Worm (Caenorhabditis elegans): ENCODE results near the gene copg-1.

Gene copg-1

ce11 chrIV:10155475-10155874 is 3.7 kb downstream of the copg-1 start, which contains the start of gene ttr-54:
Gene ttr-54 (plus strand): TSS chrIV:10155775.
- no peak for TF ChIP-seq sox-2 (GFP tag; IDR thresholded peaks at IDR 0.05)
- TF ChIP-seq ref-2 (tag; optimal IDR thresholded peaks at IDR 0.05), result no peak
- TF ChIP-seq nhr-11 (tag; optimal IDR thresholded peaks at IDR 0.05), result no peak
- no peak for TF ChIP-seq pat-9 (tag; optimal IDR thresholded peaks at IDR 0.05)
- no peak for TF ChIP-seq lin-11 (tag; optimal IDR thresholded peaks at IDR 0.05)
- no peak for TF ChIP-seq che-1 (tag; optimal IDR thresholded peaks at IDR 0.05)
- TF ChIP-seq dve-1 (tag; optimal IDR thresholded peaks at IDR 0.05), result no peak
- no peak for TF ChIP-seq syd-9 (tag; optimal IDR thresholded peaks at IDR 0.05)
- no peak for TF ChIP-seq ama-1 (optimal IDR thresholded peaks at IDR 0.05)
- TF ChIP-seq nhr-232 (tag; optimal IDR thresholded peaks at IDR 0.05), result no peak
- TF ChIP-seq hlh-13 (GFP tag; optimal IDR thresholded peaks at IDR 0.05), result no peak
- TF ChIP-seq ceh-45 (GFP tag; IDR thresholded peaks at IDR 0.05), result no peak
- no peak for TF ChIP-seq K09A11.1 (tag; optimal IDR thresholded peaks at IDR 0.05; ENCODE audit: insufficient read depth)
- no peak for TF ChIP-seq eyg-1 (tag; optimal IDR thresholded peaks at IDR 0.05)

DNA sequence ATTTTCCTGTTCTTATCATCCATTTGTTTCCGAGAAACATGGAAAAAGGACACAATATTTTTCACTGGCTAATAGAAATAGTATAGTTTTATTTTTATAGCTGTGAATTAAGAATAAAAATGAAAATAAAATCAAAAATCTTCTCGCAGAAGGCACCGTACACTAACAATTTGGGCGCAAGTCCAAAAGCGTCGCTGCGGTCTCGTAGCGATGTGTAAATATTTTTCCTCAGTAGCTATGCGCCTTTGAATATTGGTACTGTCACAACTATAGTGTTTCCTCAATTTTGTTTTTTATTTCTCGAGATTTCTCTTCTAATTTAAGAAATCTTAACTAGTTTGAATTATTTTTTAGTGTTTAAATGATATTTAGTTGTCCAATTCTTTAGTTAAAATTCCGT is 5.3 kb downstream of the copg-1 start:
- TF ChIP-seq sox-4 (tag; optimal IDR thresholded peaks at IDR 0.05) (no peak), eyg-1 (tag; optimal IDR thresholded peaks at IDR 0.05) (no peak), ahr-1 (tag; optimal IDR thresholded peaks at IDR 0.05) (no peak), lim-6 (tag; optimal IDR thresholded peaks at IDR 0.05) (no peak), pros-1 (tag; optimal IDR thresholded peaks at IDR 0.05) (no peak), sdc-2 (tag; optimal IDR thresholded peaks at IDR 0.05) (no peak), K09A11.1 (tag; optimal IDR thresholded peaks at IDR 0.05; ENCODE audit: insufficient read depth) (no peak), ceh-22 (tag; optimal IDR thresholded peaks at IDR 0.05) (no peak), ceh-2 (tag; optimal IDR thresholded peaks at IDR 0.05) (no peak), ceh-14 (tag; optimal IDR thresholded peaks at IDR 0.05) (no peak), ceh-45 (GFP tag; IDR thresholded peaks at IDR 0.05) (no peak), pha-2 (tag; optimal IDR thresholded peaks at IDR 0.05) (no peak), unc-55 (GFP tag; optimal IDR thresholded peaks at IDR 0.05) (no peak), mec-3 (tag; optimal IDR thresholded peaks at IDR 0.05; ENCODE audit: borderline replicate concordance) (no peak), ceh-18 (tag; optimal IDR thresholded peaks at IDR 0.05) (no peak), C38D4.7 (GFP tag; optimal IDR thresholded peaks at IDR 0.05) (no peak), hlh-15 (tag; optimal IDR thresholded peaks at IDR 0.05) (no peak), ceh-6 (GFP tag; optimal IDR thresholded peaks at IDR 0.05) (no peak), pqm-1 (tag; optimal IDR thresholded peaks at IDR 0.05) (no peak), T23F11.4 (GFP tag; optimal IDR thresholded peaks at IDR 0.05) (no peak)

ce11 chrIV:10157489-10158088 is 5.8 kb downstream of the copg-1 start, which contains the start of gene ttr-53:
Gene ttr-53 (plus strand): TSS chrIV:10158038.
- TF ChIP-seq ceh-34 (tag; optimal IDR thresholded peaks at IDR 0.05) (no peak), dve-1 (tag; optimal IDR thresholded peaks at IDR 0.05) (no peak), ceh-45 (GFP tag; IDR thresholded peaks at IDR 0.05) (no peak), pha-4 (tag; optimal IDR thresholded peaks at IDR 0.05) (no peak), gmeb-2 (tag; optimal IDR thresholded peaks at IDR 0.05) (no peak), C38D4.7 (GFP tag; optimal IDR thresholded peaks at IDR 0.05) (no peak), sdc-2 (tag; optimal IDR thresholded peaks at IDR 0.05) (no peak), mec-3 (tag; optimal IDR thresholded peaks at IDR 0.05; ENCODE audit: borderline replicate concordance) (no peak), hlh-15 (tag; optimal IDR thresholded peaks at IDR 0.05) (no peak), sox-2 (GFP tag; IDR thresholded peaks at IDR 0.05) (no peak), ceh-14 (tag; optimal IDR thresholded peaks at IDR 0.05) (no peak), hlh-30 (tag; optimal IDR thresholded peaks at IDR 0.05; ENCODE audit: insufficient read depth) (no peak), sox-4 (tag; optimal IDR thresholded peaks at IDR 0.05) (no peak), Y22D7AL.16 (tag; optimal IDR thresholded peaks at IDR 0.05) (no peak), hlh-8 (tag; optimal IDR thresholded peaks at IDR 0.05) (no peak), madf-2 (tag; optimal IDR thresholded peaks at IDR 0.05) (no peak), ahr-1 (tag; optimal IDR thresholded peaks at IDR 0.05) (no peak), pag-3 (tag; optimal IDR thresholded peaks at IDR 0.05; ENCODE audit: borderline replicate concordance) (no peak), ceh-18 (tag; optimal IDR thresholded peaks at IDR 0.05) (no peak), ceh-30 (tag; optimal IDR thresholded peaks at IDR 0.05) (no peak)
